Fruit fly (Drosophila melanogaster): ENCODE results near the gene CG9451.

CG9451 gene

dm6 chr3L:19500698-19501097 is at the start of gene CG9451:
Gene CG9451, minus strand, starts transcription at chr3L:19500798.
- TF ChIP-seq CG17801 (GFP tag; optimal IDR thresholded peaks at IDR 0.05; ENCODE audit: partially characterized antibody): no peak

dm6 chr3L:19544810-19545209 is 44.2 kb upstream of the CG9451 start, which contains the start of the genes CG46435 and Rcd7:
Gene CG46435, plus strand, starts transcription at chr3L:19545110.
Gene Rcd7, plus strand, starts transcription at chr3L:19545110.
- TF ChIP-seq CG17801 (GFP tag; optimal IDR thresholded peaks at IDR 0.05; ENCODE audit: partially characterized antibody): no peak

dm6 chr3L:19544105-19544504 is 43.5 kb upstream of the CG9451 start, which contains the start of the genes CG46434 and Dred:
Gene CG46434, minus strand, starts transcription at chr3L:19544205.
Gene Dred, minus strand, starts transcription at chr3L:19544205.
- no peak for TF ChIP-seq CG17801 (GFP tag; optimal IDR thresholded peaks at IDR 0.05; ENCODE audit: partially characterized antibody)

dm6 chr3L:19532443-19532842 is 31.8 kb upstream of the CG9451 start, which contains the start of gene Cpr76Bd:
Gene Cpr76Bd, plus strand, starts transcription at chr3L:19532743.
- TF ChIP-seq CG17801 (GFP tag; optimal IDR thresholded peaks at IDR 0.05; ENCODE audit: partially characterized antibody): no peak

dm6 chr3L:19528547-19528946 is 27.9 kb upstream of the CG9451 start:
- no peak for TF ChIP-seq CG17801 (GFP tag; optimal IDR thresholded peaks at IDR 0.05; ENCODE audit: partially characterized antibody)

dm6 chr3L:19525736-19526135 is 25.1 kb upstream of the CG9451 start:
- no peak for TF ChIP-seq CG17801 (GFP tag; optimal IDR thresholded peaks at IDR 0.05; ENCODE audit: partially characterized antibody)

- TF ChIP-seq CG17801 (GFP tag; optimal IDR thresholded peaks at IDR 0.05; ENCODE audit: partially characterized antibody): no peak
Measured at dm6 chr3L:19524690-19525089, 24.1 kb upstream of the CG9451 start.

- no peak for TF ChIP-seq CG17801 (GFP tag; optimal IDR thresholded peaks at IDR 0.05; ENCODE audit: partially characterized antibody)
Measured at dm6 chr3L:19521093-19521492, 20.5 kb upstream of the CG9451 start.

- no peak for TF ChIP-seq CG17801 (GFP tag; optimal IDR thresholded peaks at IDR 0.05; ENCODE audit: partially characterized antibody)
Measured at dm6 chr3L:19520645-19521044, 20.0 kb upstream of the CG9451 start, which contains the start of gene Cpr76Bc. Gene Cpr76Bc, plus strand, starts transcription at chr3L:19520945.

dm6 chr3L:19519349-19519748 is 18.8 kb upstream of the CG9451 start, which contains the start of gene Cpr76Bb:
Gene Cpr76Bb, plus strand, starts transcription at chr3L:19519649.
- TF ChIP-seq CG17801 (GFP tag; optimal IDR thresholded peaks at IDR 0.05; ENCODE audit: partially characterized antibody): no peak

dm6 chr3L:19518232-19518631 is 17.6 kb upstream of the CG9451 start, which contains the start of gene Cpr76Ba:
Gene Cpr76Ba, minus strand, starts transcription at chr3L:19518332.
- no peak for TF ChIP-seq CG17801 (GFP tag; optimal IDR thresholded peaks at IDR 0.05; ENCODE audit: partially characterized antibody)

- no peak for TF ChIP-seq CG17801 (GFP tag; optimal IDR thresholded peaks at IDR 0.05; ENCODE audit: partially characterized antibody)
Measured at dm6 chr3L:19516547-19516946, 15.9 kb upstream of the CG9451 start.

dm6 chr3L:19512672-19513071 is 12.1 kb upstream of the CG9451 start:
- TF ChIP-seq CG17801 (GFP tag; optimal IDR thresholded peaks at IDR 0.05; ENCODE audit: partially characterized antibody): no peak

dm6 chr3L:19504719-19505118 is 4.1 kb upstream of the CG9451 start:
- TF ChIP-seq CG17801 (GFP tag; optimal IDR thresholded peaks at IDR 0.05; ENCODE audit: partially characterized antibody): no peak

dm6 chr3L:19503770-19504169 is 3.2 kb upstream of the CG9451 start, which contains the start of gene CG9452:
Gene CG9452, minus strand, starts transcription at chr3L:19503870.
- no peak for TF ChIP-seq CG17801 (GFP tag; optimal IDR thresholded peaks at IDR 0.05; ENCODE audit: partially characterized antibody)

- no peak for TF ChIP-seq CG17801 (GFP tag; optimal IDR thresholded peaks at IDR 0.05; ENCODE audit: partially characterized antibody)
Measured at dm6 chr3L:19499334-19499733, 1.3 kb downstream of the CG9451 start.

dm6 chr3L:19497623-19498022 is 3.0 kb downstream of the CG9451 start, which contains the start of gene CG9449:
Gene CG9449, minus strand, starts transcription at chr3L:19497723.
- TF ChIP-seq CG17801 (GFP tag; optimal IDR thresholded peaks at IDR 0.05; ENCODE audit: partially characterized antibody): no peak
